Fruit fly (Drosophila melanogaster) whole organism, embryonic: ENCODE measurements around the gene Trm7-34.

Experiments used
- Antp ChIP-seq: fragments of 200-800 bp; sonication (Bioruptor generic); optimal IDR thresholded peaks from 3 replicates; lab custom pipeline; 2016; ENCODE audit warnings: missing biosample characterization, missing genetic modification characterization
- Atf3 ChIP-seq: fragments of 200-800 bp; sonication (Bioruptor generic); optimal IDR thresholded peaks from 3 replicates; lab custom pipeline; 2016; ENCODE audit warnings: missing biosample characterization, missing genetic modification characterization
- B-H1 ChIP-seq: fragments of 200-800 bp; sonication (Bioruptor generic); IDR thresholded peaks from 3 replicates; pipeline ENCODE4 v1.3.6; 2022; ENCODE audit warnings: missing biosample characterization, missing genetic modification characterization
- CG10321 ChIP-seq: fragments of 200-800 bp; sonication (Bioruptor generic); IDR thresholded peaks from 2 replicates; pipeline ENCODE4 v1.3.6; 2022; ENCODE audit warnings: missing biosample characterization, missing genetic modification characterization
- CG10565 ChIP-seq: fragments of 200-800 bp; sonication (Bioruptor generic); optimal IDR thresholded peaks from 3 replicates; lab custom pipeline; 2016; ENCODE audit warnings: missing biosample characterization, mild to moderate bottlenecking, missing genetic modification characterization
- CG11723 ChIP-seq: fragments of 200-800 bp; sonication (Bioruptor generic); optimal IDR thresholded peaks from 2 replicates; lab custom pipeline; 2017; ENCODE audit warnings: missing biosample characterization, mild to moderate bottlenecking, missing genetic modification characterization
- CG1233 ChIP-seq: fragments of 200-800 bp; sonication (Bioruptor generic); optimal IDR thresholded peaks from 4 replicates; lab custom pipeline; 2018; ENCODE audit warnings: missing biosample characterization, mild to moderate bottlenecking, missing genetic modification characterization
- CG12769 ChIP-seq: fragments of 200-800 bp; sonication (Bioruptor generic); optimal IDR thresholded peaks from 2 replicates; lab custom pipeline; 2019; ENCODE audit warnings: missing biosample characterization, mild to moderate bottlenecking, missing genetic modification characterization, moderate library complexity
- CG13123 ChIP-seq: fragments of 200-800 bp; sonication (Bioruptor generic); optimal IDR thresholded peaks from 2 replicates; lab custom pipeline; 2016; ENCODE audit warnings: missing biosample characterization, missing genetic modification characterization
- CG14441 ChIP-seq: fragments of 200-800 bp; sonication (Bioruptor generic); IDR thresholded peaks from 2 replicates; pipeline ENCODE4 v1.3.6; 2022; ENCODE audit warnings: missing biosample characterization, missing genetic modification characterization
- CG15269 ChIP-seq: fragments of 200-800 bp; sonication (Bioruptor generic); optimal IDR thresholded peaks from 2 replicates; lab custom pipeline; 2018; ENCODE audit warnings: missing biosample characterization, mild to moderate bottlenecking, missing genetic modification characterization, moderate library complexity
- CG1529 ChIP-seq: fragments of 200-800 bp; sonication (Bioruptor generic); optimal IDR thresholded peaks from 3 replicates; lab custom pipeline; 2018; ENCODE audit warnings: missing biosample characterization, missing genetic modification characterization
- CG18011 ChIP-seq: fragments of 200-800 bp; sonication (Bioruptor generic); optimal IDR thresholded peaks from 2 replicates; lab custom pipeline; 2017; ENCODE audit warnings: missing biosample characterization, missing genetic modification characterization, mild to moderate bottlenecking, moderate library complexity, missing genotype
- CG18476 ChIP-seq: fragments of 200-800 bp; sonication (Bioruptor generic); optimal IDR thresholded peaks from 2 replicates; lab custom pipeline; 2016; ENCODE audit warnings: missing biosample characterization, mild to moderate bottlenecking, missing genetic modification characterization
- CG2202 ChIP-seq: fragments of 200-800 bp; sonication (Bioruptor generic); optimal IDR thresholded peaks from 2 replicates; lab custom pipeline; 2018; ENCODE audit warnings: missing biosample characterization, mild to moderate bottlenecking, missing genetic modification characterization
- CG2712 ChIP-seq: fragments of 200-800 bp; optimal IDR thresholded peaks from 3 replicates; lab custom pipeline; 2019; ENCODE audit warnings: missing biosample characterization, mild to moderate bottlenecking, missing genetic modification characterization, moderate library complexity
- CG32772 ChIP-seq: fragments of 200-800 bp; sonication (Bioruptor generic); IDR thresholded peaks from 2 replicates; pipeline ENCODE4 v1.3.6; 2022; ENCODE audit warnings: missing biosample characterization, missing genetic modification characterization
- CG5245 ChIP-seq: fragments of 200-800 bp; sonication (Bioruptor generic); optimal IDR thresholded peaks from 3 replicates; lab custom pipeline; 2016; ENCODE audit warnings: missing biosample characterization, missing genetic modification characterization
- CG6854 ChIP-seq: fragments of 200-800 bp; sonication (Bioruptor generic); optimal IDR thresholded peaks from 3 replicates; lab custom pipeline; 2017; ENCODE audit warnings: missing biosample characterization, mild to moderate bottlenecking, missing genetic modification characterization
- CG8359 ChIP-seq: fragments of 200-800 bp; sonication (Bioruptor generic); optimal IDR thresholded peaks from 2 replicates; lab custom pipeline; 2017; ENCODE audit warnings: missing biosample characterization, mild to moderate bottlenecking, missing genetic modification characterization, borderline replicate concordance
- CG8388 ChIP-seq: fragments of 200-800 bp; sonication (Bioruptor generic); optimal IDR thresholded peaks from 2 replicates; lab custom pipeline; 2019; ENCODE audit warnings: missing biosample characterization, mild to moderate bottlenecking, missing genetic modification characterization, moderate library complexity
- CG8924 ChIP-seq: fragments of 200-800 bp; optimal IDR thresholded peaks from 3 replicates; lab custom pipeline; 2019; ENCODE audit warnings: missing biosample characterization, mild to moderate bottlenecking, missing genetic modification characterization, moderate library complexity
- CG9215 ChIP-seq: fragments of 200-800 bp; sonication (Bioruptor generic); IDR thresholded peaks from 2 replicates; pipeline ENCODE4 v1.3.6; 2022; ENCODE audit warnings: missing biosample characterization, missing genetic modification characterization
- CoRest ChIP-seq: fragments of 200-800 bp; sonication (Bioruptor generic); optimal IDR thresholded peaks from 3 replicates; lab custom pipeline; 2018; ENCODE audit warnings: missing biosample characterization, mild to moderate bottlenecking, missing genetic modification characterization, moderate library complexity
- Fer1 ChIP-seq: fragments of 200-800 bp; sonication (Bioruptor generic); optimal IDR thresholded peaks from 2 replicates; lab custom pipeline; 2017; ENCODE audit warnings: missing biosample characterization, mild to moderate bottlenecking, missing genetic modification characterization
- GATAe ChIP-seq: fragments of 200-800 bp; sonication (Bioruptor generic); conservative IDR thresholded peaks from 2 replicates; pipeline ENCODE4 v1.3.6; 2022; ENCODE audit warnings: missing biosample characterization, missing genetic modification characterization
- H15 ChIP-seq: fragments of 200-800 bp; sonication (Bioruptor generic); IDR thresholded peaks from 3 replicates; pipeline ENCODE4 v1.3.6; 2022; ENCODE audit warnings: missing biosample characterization, missing genetic modification characterization
- Lpt ChIP-seq: fragments of >200 bp; optimal IDR thresholded peaks from 2 replicates; lab custom pipeline; 2018; ENCODE audit warnings: missing biosample characterization, missing genetic modification characterization
- Neu2 ChIP-seq: fragments of 200-800 bp; sonication (Bioruptor generic); optimal IDR thresholded peaks from 3 replicates; lab custom pipeline; 2016; ENCODE audit warnings: missing biosample characterization, missing genetic modification characterization, borderline replicate concordance
- NfI ChIP-seq: fragments of 200-800 bp; sonication (Bioruptor generic); optimal IDR thresholded peaks from 3 replicates; lab custom pipeline; 2018; ENCODE audit warnings: missing biosample characterization, mild to moderate bottlenecking, missing genetic modification characterization, moderate library complexity
- bab2 ChIP-seq: fragments of 200-800 bp; sonication (Bioruptor generic); optimal IDR thresholded peaks from 2 replicates; lab custom pipeline; 2016; ENCODE audit warnings: missing biosample characterization, missing genetic modification characterization
- btn ChIP-seq: fragments of 200-800 bp; sonication (Bioruptor generic); optimal IDR thresholded peaks from 2 replicates; lab custom pipeline; 2016; ENCODE audit warnings: missing biosample characterization, missing genetic modification characterization
- cg ChIP-seq: fragments of 200-800 bp; sonication (Bioruptor generic); optimal IDR thresholded peaks from 3 replicates; lab custom pipeline; 2019; ENCODE audit warnings: missing biosample characterization, mild to moderate bottlenecking, missing genetic modification characterization, moderate library complexity
- chinmo ChIP-seq: fragments of 200-800 bp; sonication (Bioruptor generic); IDR thresholded peaks from 4 replicates; pipeline ENCODE4 v1.3.6; 2022; ENCODE audit warnings: missing biosample characterization, missing genetic modification characterization; ENCODE audit not compliant: partially characterized antibody
- cwo ChIP-seq: fragments of 200-800 bp; sonication (Bioruptor generic); optimal IDR thresholded peaks from 3 replicates; lab custom pipeline; 2017; ENCODE audit warnings: missing biosample characterization, missing genetic modification characterization, mild to moderate bottlenecking, moderate library complexity, missing genetic modification reagents
- eve ChIP-seq, 2 experiments: fragments of >200 bp; optimal IDR thresholded peaks; 2 replicates each; lab custom pipeline; 2017; ENCODE audit warnings: missing biosample characterization in 2 of 2, missing genetic modification characterization in 2 of 2
- eyg ChIP-seq: fragments of 200-800 bp; sonication (Bioruptor generic); optimal IDR thresholded peaks from 3 replicates; lab custom pipeline; 2016; ENCODE audit warnings: missing biosample characterization, missing genetic modification characterization
- fu2 ChIP-seq: fragments of 200-800 bp; sonication (Bioruptor generic); optimal IDR thresholded peaks from 2 replicates; lab custom pipeline; 2016; ENCODE audit warnings: missing biosample characterization, missing genetic modification characterization
- gcm ChIP-seq: fragments of 200-800 bp; sonication (Bioruptor generic); optimal IDR thresholded peaks from 2 replicates; lab custom pipeline; 2019; ENCODE audit warnings: missing biosample characterization, mild to moderate bottlenecking, missing genetic modification characterization, moderate library complexity
- gsb ChIP-seq: fragments of 200-800 bp; sonication (Bioruptor generic); IDR thresholded peaks from 2 replicates; pipeline ENCODE4 v1.3.6; 2022; ENCODE audit warnings: missing biosample characterization, missing genetic modification characterization
- ham ChIP-seq: fragments of 200-800 bp; sonication (Bioruptor generic); IDR thresholded peaks from 2 replicates; pipeline ENCODE4 v1.3.6; 2022; ENCODE audit warnings: missing biosample characterization, missing genetic modification characterization
- her ChIP-seq: fragments of 200-800 bp; sonication (Bioruptor generic); optimal IDR thresholded peaks from 2 replicates; lab custom pipeline; 2016; ENCODE audit warnings: missing biosample characterization, missing genetic modification characterization
- jigr1 ChIP-seq: fragments of 200-800 bp; sonication (Bioruptor generic); IDR thresholded peaks from 3 replicates; pipeline ENCODE4 v1.3.6; 2022; ENCODE audit warnings: missing biosample characterization, missing genetic modification characterization
- ken ChIP-seq: fragments of 200-800 bp; sonication (Bioruptor generic); IDR thresholded peaks from 3 replicates; pipeline ENCODE4 v1.3.6; 2022; ENCODE audit warnings: missing biosample characterization, missing genetic modification characterization
- pnt ChIP-seq: fragments of 200-800 bp; sonication (Bioruptor generic); optimal IDR thresholded peaks from 3 replicates; lab custom pipeline; 2016; ENCODE audit warnings: missing biosample characterization, missing genetic modification characterization
- prd ChIP-seq, 3 experiments: fragments of >200 bp in 2 of 3; fragments of 200-800 bp in 1 of 3; sonication (Bioruptor generic) in 1 of 3; optimal IDR thresholded peaks in 2 of 3; IDR thresholded peaks in 1 of 3; 2 replicates in 2 of 3; 3 replicates in 1 of 3; pipeline versions ENCODE4 v1.3.6 to Lab custom; 2017 to 2022; ENCODE audit warnings: missing biosample characterization in 1 of 3, missing genetic modification characterization in 1 of 3
- sc ChIP-seq, 3 experiments: fragments of >200 bp in 2 of 3; fragments of 200-800 bp in 1 of 3; sonication (Bioruptor generic) in 1 of 3; optimal IDR thresholded peaks; 2 replicates in 2 of 3; 3 replicates in 1 of 3; lab custom pipeline; 2017; ENCODE audit warnings: mild to moderate bottlenecking in 1 of 3, missing biosample characterization in 1 of 3, missing genetic modification characterization in 1 of 3, missing genetic modification reagents in 1 of 3
- so ChIP-seq: fragments of 200-800 bp; sonication (Bioruptor generic); IDR thresholded peaks from 3 replicates; pipeline ENCODE4 v1.3.6; 2022; ENCODE audit warnings: missing biosample characterization, missing genetic modification characterization
- tin ChIP-seq: fragments of 200-800 bp; sonication (Bioruptor generic); optimal IDR thresholded peaks from 3 replicates; lab custom pipeline; 2016; ENCODE audit warnings: missing biosample characterization, missing genetic modification characterization
- trem ChIP-seq: fragments of 200-800 bp; optimal IDR thresholded peaks from 3 replicates; lab custom pipeline; 2019; ENCODE audit warnings: missing biosample characterization, mild to moderate bottlenecking, missing genetic modification characterization, moderate library complexity

Gene Trm7-34

DNA sequence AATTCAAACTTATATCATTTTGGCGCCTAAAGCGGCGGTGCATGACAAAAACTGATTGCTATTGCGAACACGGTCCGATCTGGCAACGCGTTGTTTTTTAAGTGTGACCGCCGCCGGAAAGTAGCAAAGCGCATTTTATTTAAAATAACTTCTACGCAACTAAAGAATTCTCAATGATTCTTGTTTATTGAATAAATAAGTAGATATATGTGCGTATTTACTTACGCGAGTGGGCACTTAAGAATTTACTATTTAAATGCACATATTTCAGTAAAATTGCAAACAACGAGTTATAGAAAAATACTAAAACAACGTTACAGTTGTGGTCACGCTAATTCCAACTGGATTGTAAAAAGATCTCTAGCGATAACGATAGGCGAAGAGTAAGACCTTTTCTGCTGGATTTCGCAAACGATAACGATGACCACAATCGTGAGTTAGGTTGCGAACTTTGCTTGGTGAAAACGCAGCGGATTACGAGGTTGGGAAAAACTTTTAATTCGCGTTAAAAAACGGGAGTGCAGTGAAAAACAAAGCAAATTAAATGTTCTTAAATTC is 22.3 kb upstream of the Trm7-34 start (continued):
- no peak for TF ChIP-seq prd (optimal IDR thresholded peaks at IDR 0.05; lab: Kevin White, UChicago)
- TF ChIP-seq prd (GFP tag; IDR thresholded peaks at IDR 0.05; lab: Robert Waterston, UW) = no peak
- no peak for TF ChIP-seq btn (GFP tag; lab: Kevin White, UChicago)
- TF ChIP-seq CG18011 (GFP tag; lab: Kevin White, UChicago) = peak; percentile 99
- no peak for TF ChIP-seq CG12769
- TF ChIP-seq CG2202 (tag; lab: Kevin White, UChicago) = no peak
- TF ChIP-seq sc (optimal IDR thresholded peaks at IDR 0.05; lab: Kevin White, UChicago) = no peak
- TF ChIP-seq sc (GFP tag; optimal IDR thresholded peaks at IDR 0.05; lab: Kevin White, UChicago) = no peak
- no peak for TF ChIP-seq CG8359 (GFP tag; lab: Kevin White, UChicago)
- TF ChIP-seq Lpt (GFP tag; lab: Kevin White, UChicago) = no peak
- no peak for TF ChIP-seq jigr1 (GFP tag; lab: Robert Waterston, UW)
- no peak for TF ChIP-seq CG15269 (tag; lab: Kevin White, UChicago)
- TF ChIP-seq CG8924 (tag; lab: Kevin White, UChicago) = no peak
- TF ChIP-seq CG2712 (tag; lab: Kevin White, UChicago) = peak; percentile 18
- no peak for TF ChIP-seq cg (GFP tag; lab: Kevin White, UChicago)
- no peak for TF ChIP-seq CG1529 (GFP tag; lab: Kevin White, UChicago)
- peak; percentile 19 for TF ChIP-seq trem (tag; lab: Kevin White, UChicago)
- TF ChIP-seq CG1233 (GFP tag; lab: Kevin White, UChicago) = no peak
- no peak for TF ChIP-seq CG11723 (GFP tag; lab: Kevin White, UChicago)
- no peak for TF ChIP-seq CG13123 (GFP tag; lab: Kevin White, UChicago)
- TF ChIP-seq NfI (GFP tag; lab: Kevin White, UChicago) = no peak
- no peak for TF ChIP-seq CG10321 (GFP tag; lab: Robert Waterston, UW)
- TF ChIP-seq CG8388 (GFP tag; lab: Kevin White, UChicago) = no peak
- no peak for TF ChIP-seq cwo (GFP tag; lab: Kevin White, UChicago)
- no peak for TF ChIP-seq CG10565
- TF ChIP-seq Atf3 (GFP tag; lab: Kevin White, UChicago) = no peak
- peak; percentile 11 for TF ChIP-seq eyg (GFP tag; lab: Kevin White, UChicago)
- no peak for TF ChIP-seq gcm (GFP tag; lab: Kevin White, UChicago)
- TF ChIP-seq her (GFP tag; lab: Kevin White, UChicago) = no peak
- no peak for TF ChIP-seq CG18476 (GFP tag; lab: Kevin White, UChicago)
- TF ChIP-seq ken (GFP tag; lab: Robert Waterston, UW) = no peak
- no peak for TF ChIP-seq H15
- TF ChIP-seq CG9215 (GFP tag; lab: Robert Waterston, UW) = no peak
- no peak for TF ChIP-seq Neu2 (GFP tag; lab: Kevin White, UChicago)
- 0 out of 4 replicates have a peak, but pooled peaks have one; percentile 65 for TF ChIP-seq chinmo (GFP tag; lab: Robert Waterston, UW)
- no peak for TF ChIP-seq gsb (GFP tag; lab: Robert Waterston, UW)
- TF ChIP-seq eve (GFP tag; optimal IDR thresholded peaks at IDR 0.05; lab: Kevin White, UChicago) = no peak
- no peak for TF ChIP-seq fu2 (GFP tag; lab: Kevin White, UChicago)
- TF ChIP-seq tin (GFP tag; lab: Kevin White, UChicago) = no peak
- peak; percentile 3 for TF ChIP-seq pnt (GFP tag; lab: Kevin White, UChicago)
- no peak for TF ChIP-seq Antp
- TF ChIP-seq so (GFP tag; lab: Robert Waterston, UW) = no peak
- no peak for TF ChIP-seq CG6854 (GFP tag; lab: Kevin White, UChicago)
- TF ChIP-seq ham = no peak
- no peak for TF ChIP-seq CG32772
- TF ChIP-seq B-H1 (GFP tag; lab: Robert Waterston, UW) = no peak
- no peak for TF ChIP-seq GATAe (GFP tag; lab: Robert Waterston, UW)
- no peak for TF ChIP-seq CG14441 (GFP tag; lab: Robert Waterston, UW)
- TF ChIP-seq bab2 (GFP tag; lab: Kevin White, UChicago) = no peak
- peak; percentile 63 for TF ChIP-seq CoRest (tag; lab: Kevin White, UChicago)
- TF ChIP-seq Fer1 (GFP tag; lab: Kevin White, UChicago) = no peak
- no peak for TF ChIP-seq CG5245 (GFP tag; lab: Kevin White, UChicago)
